Fruit fly (Drosophila melanogaster) whole organism, adult: Measurements from ENCODE around the gene lectin-30A.

Source experiments
- CG11617 ChIP-seq: fragments of 200-800 bp; sonication (Bioruptor generic); optimal IDR thresholded peaks from 2 replicates; lab custom pipeline; 2017; ENCODE audit warnings: mild to moderate bottlenecking, missing biosample characterization, missing genetic modification reagents, missing genetic modification characterization
- CG12768 ChIP-seq: fragments of 200-800 bp; sonication (Bioruptor generic); optimal IDR thresholded peaks from 2 replicates; lab custom pipeline; 2017; ENCODE audit warnings: missing biosample characterization, missing genetic modification characterization, mild to moderate bottlenecking, moderate library complexity, missing genetic modification reagents
- CG14711 ChIP-seq: fragments of 200-800 bp; sonication (Bioruptor generic); optimal IDR thresholded peaks from 2 replicates; lab custom pipeline; 2018; ENCODE audit warnings: missing biosample characterization, mild to moderate bottlenecking, missing genetic modification characterization, moderate library complexity
- CG1620 ChIP-seq: fragments of 200-800 bp; sonication (Bioruptor generic); optimal IDR thresholded peaks from 2 replicates; lab custom pipeline; 2016; ENCODE audit warnings: missing biosample characterization, missing genetic modification characterization
- CG33017 ChIP-seq: fragments of 200-800 bp; sonication (Bioruptor generic); optimal IDR thresholded peaks from 2 replicates; lab custom pipeline; 2018; ENCODE audit warnings: missing biosample characterization, mild to moderate bottlenecking, missing genetic modification characterization, moderate library complexity
- CG5204 ChIP-seq: fragments of 200-800 bp; sonication (Bioruptor generic); optimal IDR thresholded peaks from 2 replicates; lab custom pipeline; 2016; ENCODE audit warnings: missing biosample characterization, missing genetic modification characterization
- CG7045 ChIP-seq: fragments of 200-800 bp; sonication (Bioruptor generic); optimal IDR thresholded peaks from 2 replicates; lab custom pipeline; 2017; ENCODE audit warnings: missing biosample characterization, mild to moderate bottlenecking, missing genetic modification characterization
- CG7101 ChIP-seq: fragments of 200-800 bp; sonication (Bioruptor generic); optimal IDR thresholded peaks from 2 replicates; lab custom pipeline; 2018; ENCODE audit warnings: missing biosample characterization, mild to moderate bottlenecking, missing genetic modification characterization, moderate library complexity
- Clk ChIP-seq: fragments of 200-800 bp; sonication (Bioruptor generic); optimal IDR thresholded peaks from 2 replicates; lab custom pipeline; 2017; ENCODE audit warnings: missing biosample characterization, missing genetic modification characterization
- Crg-1 ChIP-seq: fragments of 200-800 bp; sonication (Bioruptor generic); optimal IDR thresholded peaks from 2 replicates; lab custom pipeline; 2016; ENCODE audit warnings: missing biosample characterization, missing genetic modification characterization
- Hr96 ChIP-seq: fragments of 200-800 bp; sonication (Bioruptor generic); optimal IDR thresholded peaks from 2 replicates; lab custom pipeline; 2016; ENCODE audit warnings: missing biosample characterization, missing genetic modification characterization
- Mnt ChIP-seq: fragments of 200-800 bp; sonication (Bioruptor generic); optimal IDR thresholded peaks from 2 replicates; lab custom pipeline; 2016; ENCODE audit warnings: missing biosample characterization, mild to moderate bottlenecking, missing genetic modification characterization
- bab1 ChIP-seq: fragments of 200-800 bp; sonication (Bioruptor generic); optimal IDR thresholded peaks from 3 replicates; lab custom pipeline; 2019; ENCODE audit warnings: missing biosample characterization, mild to moderate bottlenecking, missing genetic modification characterization, moderate library complexity
- cic ChIP-seq: fragments of 200-800 bp; sonication (Bioruptor generic); optimal IDR thresholded peaks from 2 replicates; lab custom pipeline; 2017; ENCODE audit warnings: missing biosample characterization, mild to moderate bottlenecking, missing genetic modification characterization, moderate library complexity
- cnc ChIP-seq, 2 experiments: fragments of >200 bp; optimal IDR thresholded peaks; 2 replicates each; lab custom pipeline; 2017
- kay ChIP-seq: fragments of 200-800 bp; sonication (Bioruptor generic); peaks from one replicate; lab custom pipeline; 2016; ENCODE audit warnings: missing biosample characterization, missing genetic modification characterization, borderline replicate concordance
- ovo ChIP-seq: fragments of 200-800 bp; sonication (Bioruptor generic); optimal IDR thresholded peaks from 2 replicates; lab custom pipeline; 2016; ENCODE audit warnings: missing biosample characterization, missing genetic modification characterization
- pad ChIP-seq: fragments of 200-800 bp; sonication (Bioruptor generic); optimal IDR thresholded peaks from 3 replicates; lab custom pipeline; 2017; ENCODE audit warnings: missing biosample characterization, missing genetic modification characterization, mild to moderate bottlenecking, moderate library complexity, missing genetic modification reagents
- tj ChIP-seq: fragments of 200-800 bp; sonication (Bioruptor generic); optimal IDR thresholded peaks from 3 replicates; lab custom pipeline; 2017; ENCODE audit warnings: missing biosample characterization, mild to moderate bottlenecking, missing genetic modification characterization, moderate library complexity
- toe ChIP-seq: fragments of 200-800 bp; sonication (Bioruptor generic); optimal IDR thresholded peaks from 2 replicates; lab custom pipeline; 2016; ENCODE audit warnings: missing biosample characterization, missing genetic modification characterization

Gene lectin-30A

dm6 chr2L:9225378-9225777 is 29.3 kb downstream of the lectin-30A start:
- TF ChIP-seq Crg-1 (GFP tag; lab: Kevin White, UChicago) (no peak), cnc (optimal IDR thresholded peaks at IDR 0.05; lab: Kevin White, UChicago) (no peak), CG11617 (GFP tag; lab: Kevin White, UChicago) (no peak), Clk (GFP tag; lab: Kevin White, UChicago) (no peak), bab1 (GFP tag; lab: Kevin White, UChicago) (no peak), CG33017 (no peak), pad (GFP tag; lab: Kevin White, UChicago) (no peak), tj (no peak)

dm6 chr2L:9224364-9225019 is 30.2 kb downstream of the lectin-30A start:
- TF ChIP-seq Crg-1 (GFP tag; lab: Kevin White, UChicago): no peak
- TF ChIP-seq CG1620 (GFP tag; lab: Kevin White, UChicago): no peak
- no peak for TF ChIP-seq CG7101
- no peak for TF ChIP-seq toe (GFP tag; lab: Kevin White, UChicago)
- TF ChIP-seq tj: no peak
- TF ChIP-seq Mnt: no peak
- TF ChIP-seq CG5204 (GFP tag; lab: Kevin White, UChicago): no peak
- no peak for TF ChIP-seq cic (GFP tag; lab: Kevin White, UChicago)
- no peak for TF ChIP-seq CG14711 (tag; lab: Kevin White, UChicago)
- no peak for TF ChIP-seq CG11617 (GFP tag; lab: Kevin White, UChicago)
- no peak for TF ChIP-seq cnc (optimal IDR thresholded peaks at IDR 0.05; lab: Kevin White, UChicago)
- no peak for TF ChIP-seq bab1 (GFP tag; lab: Kevin White, UChicago)
- TF ChIP-seq CG7045: no peak
- TF ChIP-seq ovo: no peak
- no peak for TF ChIP-seq Hr96
- TF ChIP-seq CG12768 (GFP tag; lab: Kevin White, UChicago): no peak
- no peak for TF ChIP-seq Clk (GFP tag; lab: Kevin White, UChicago)
- TF ChIP-seq pad (GFP tag; lab: Kevin White, UChicago): no peak
- no peak for TF ChIP-seq kay (GFP tag; lab: Kevin White, UChicago)

DNA sequence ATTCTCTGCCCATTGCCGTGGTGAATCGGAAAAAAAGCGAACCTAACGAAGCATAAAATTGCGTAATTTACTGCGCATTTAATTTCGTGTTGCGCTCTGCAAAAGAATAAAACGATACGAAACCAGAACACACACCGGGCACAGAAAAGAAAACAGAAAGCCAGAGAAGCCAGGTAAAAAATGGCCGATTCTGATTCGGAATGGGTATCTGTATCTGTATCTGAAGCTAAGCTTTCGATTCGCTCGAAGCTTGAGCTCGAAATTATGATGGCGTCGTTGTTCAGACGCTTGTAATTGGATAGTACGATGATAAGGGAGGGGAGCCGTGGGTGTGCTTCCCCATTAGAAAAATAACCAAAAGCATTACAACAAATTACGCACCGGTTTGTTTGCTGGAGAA is 31.4 kb downstream of the lectin-30A start:
- TF ChIP-seq CG7045 (no peak), Clk (GFP tag; lab: Kevin White, UChicago) (no peak), tj (no peak), CG7101 (no peak), pad (GFP tag; lab: Kevin White, UChicago) (no peak), kay (GFP tag; lab: Kevin White, UChicago) (no peak), CG33017 (no peak), ovo (no peak), cic (GFP tag; lab: Kevin White, UChicago) (no peak), CG11617 (GFP tag; lab: Kevin White, UChicago) (no peak)

dm6 chr2L:9215899-9216298 is 38.8 kb downstream of the lectin-30A start:
- TF ChIP-seq CG11617 (GFP tag; lab: Kevin White, UChicago) (no peak), CG33017 (no peak)

DNA sequence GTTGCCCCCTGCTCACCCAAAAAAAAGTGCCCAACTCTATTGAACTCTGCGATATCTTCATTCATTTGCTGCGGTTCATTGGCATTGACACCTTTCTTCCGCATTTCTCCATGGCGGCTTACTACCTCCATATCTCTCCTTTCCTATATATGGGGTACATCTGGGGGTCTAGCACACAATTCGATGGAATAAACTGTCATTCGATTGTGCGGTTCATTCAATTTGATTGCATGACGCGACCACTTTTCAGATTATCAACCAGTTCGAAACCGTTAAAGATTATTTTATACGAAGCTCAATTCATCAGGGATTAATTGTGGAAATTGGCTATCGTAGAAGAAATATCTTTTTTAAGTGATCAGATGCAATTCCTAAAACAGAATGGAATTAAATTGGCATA is 41.0 kb downstream of the lectin-30A start:
- no peak for TF ChIP-seq Crg-1 (GFP tag; lab: Kevin White, UChicago)
- no peak for TF ChIP-seq pad (GFP tag; lab: Kevin White, UChicago)
- TF ChIP-seq CG5204 (GFP tag; lab: Kevin White, UChicago): no peak
- TF ChIP-seq CG7101: no peak
- TF ChIP-seq kay (GFP tag; lab: Kevin White, UChicago): no peak
- TF ChIP-seq ovo: no peak
- TF ChIP-seq CG14711 (tag; lab: Kevin White, UChicago): no peak
- TF ChIP-seq CG11617 (GFP tag; lab: Kevin White, UChicago): no peak
- no peak for TF ChIP-seq CG12768 (GFP tag; lab: Kevin White, UChicago)
- TF ChIP-seq bab1 (GFP tag; lab: Kevin White, UChicago): no peak
- no peak for TF ChIP-seq CG1620 (GFP tag; lab: Kevin White, UChicago)
- no peak for TF ChIP-seq tj
- TF ChIP-seq CG7045: no peak
- TF ChIP-seq toe (GFP tag; lab: Kevin White, UChicago): no peak
- no peak for TF ChIP-seq CG33017
- no peak for TF ChIP-seq cnc (optimal IDR thresholded peaks at IDR 0.05; lab: Kevin White, UChicago)
- TF ChIP-seq Hr96: no peak
- TF ChIP-seq Mnt: no peak
- no peak for TF ChIP-seq Clk (GFP tag; lab: Kevin White, UChicago)

DNA sequence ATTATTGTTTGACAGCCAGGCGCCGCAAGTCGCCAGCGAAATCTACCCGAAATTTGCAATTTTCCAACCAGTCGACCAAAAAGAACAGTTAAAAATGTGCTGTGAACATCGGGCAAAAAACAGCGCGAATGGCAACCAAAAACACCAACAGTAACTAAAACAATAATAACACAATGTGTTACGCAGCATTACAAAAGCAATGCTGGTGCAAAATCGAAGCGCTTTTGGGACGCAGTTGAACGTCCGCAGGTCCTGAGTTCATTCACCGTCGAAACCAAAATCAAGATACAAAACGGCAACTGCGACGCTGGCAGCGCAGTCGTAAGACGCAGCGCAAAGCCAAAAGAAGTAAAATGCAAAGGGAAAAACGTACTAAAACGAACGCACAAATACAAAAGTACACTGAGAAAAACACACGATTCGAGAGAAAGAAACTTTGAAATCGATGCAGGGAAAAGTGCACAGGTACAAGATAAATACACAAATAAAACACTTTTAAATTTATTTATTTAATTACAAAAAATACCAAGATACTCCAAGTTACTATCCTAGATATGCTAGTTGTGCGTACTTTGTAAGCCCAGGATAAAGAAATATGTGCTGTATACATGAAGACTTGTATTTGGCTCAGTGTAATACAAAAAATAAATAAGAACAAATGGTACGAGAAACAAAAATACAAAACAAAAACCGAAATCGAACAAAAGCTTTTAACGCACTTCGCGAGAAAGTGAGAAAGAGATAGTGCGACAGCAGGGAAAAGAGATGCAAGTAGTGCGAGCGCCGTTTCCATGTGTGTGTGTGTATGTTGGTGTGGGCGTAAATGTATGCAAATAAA is 43.6 kb downstream of the lectin-30A start:
- no peak for TF ChIP-seq kay (GFP tag; lab: Kevin White, UChicago)
- TF ChIP-seq Crg-1 (GFP tag; lab: Kevin White, UChicago): no peak
- no peak for TF ChIP-seq Mnt
- no peak for TF ChIP-seq CG1620 (GFP tag; lab: Kevin White, UChicago)
- peak; percentile 35 for TF ChIP-seq CG7045
- peak; percentile 2 for TF ChIP-seq CG14711 (tag; lab: Kevin White, UChicago)
- peak; percentile 1 for TF ChIP-seq CG7101
- no peak for TF ChIP-seq toe (GFP tag; lab: Kevin White, UChicago)
- no peak for TF ChIP-seq cnc (optimal IDR thresholded peaks at IDR 0.05; lab: Kevin White, UChicago)
- no peak for TF ChIP-seq Hr96
- peak; percentile 24 for TF ChIP-seq bab1 (GFP tag; lab: Kevin White, UChicago)
- peak; percentile 37 for TF ChIP-seq CG11617 (GFP tag; lab: Kevin White, UChicago)
- no peak for TF ChIP-seq ovo
- TF ChIP-seq pad (GFP tag; lab: Kevin White, UChicago): no peak
- TF ChIP-seq CG5204 (GFP tag; lab: Kevin White, UChicago): no peak
- no peak for TF ChIP-seq tj
- peak; percentile 8 for TF ChIP-seq CG12768 (GFP tag; lab: Kevin White, UChicago)
- TF ChIP-seq cic (GFP tag; lab: Kevin White, UChicago): no peak
- peak; percentile 19 for TF ChIP-seq CG33017
- no peak for TF ChIP-seq Clk (GFP tag; lab: Kevin White, UChicago)
